Worm (Caenorhabditis elegans): Measurements from ENCODE around the gene fbxa-194.

- TF ChIP-seq T22C8.4 (GFP tag; IDR thresholded peaks at IDR 0.05), result no peak
- TF ChIP-seq tab-1 (GFP tag; IDR thresholded peaks at IDR 0.05), result no peak
- no peak for TF ChIP-seq ztf-23 (GFP tag; IDR thresholded peaks at IDR 0.05)
- TF ChIP-seq med-1 (GFP tag; optimal IDR thresholded peaks at IDR 0.05; ENCODE audit: insufficient read depth), result no peak
- TF ChIP-seq flt-1 (GFP tag; IDR thresholded peaks at IDR 0.05), result no peak
These were observed 48.2 kb downstream of the fbxa-194 start, which contains the start of gene Y116F11A.1 for ce11 chrV:19730280-19730679.

Data from whole organism, midembryonic.